Fruit fly (Drosophila melanogaster) whole organism, embryonic: ENCODE data around the gene Vps29.

ENCODE experiments used
- Asciz ChIP-seq: fragments of 200-800 bp; sonication (Bioruptor generic); optimal IDR thresholded peaks from 2 replicates; lab custom pipeline; 2017; ENCODE audit warnings: missing biosample characterization, mild to moderate bottlenecking, missing genetic modification characterization, missing genetic modification reagents
- Atf-2 ChIP-seq: fragments of 200-800 bp; sonication (Bioruptor generic); optimal IDR thresholded peaks from 2 replicates; lab custom pipeline; 2016; ENCODE audit warnings: missing biosample characterization, missing genetic modification characterization
- BEAF-32 ChIP-seq: fragments of 200-800 bp; sonication (Bioruptor generic); optimal IDR thresholded peaks from 3 replicates; lab custom pipeline; 2017; ENCODE audit warnings: missing biosample characterization, missing genetic modification characterization, mild to moderate bottlenecking, moderate library complexity, missing genetic modification reagents
- CG10462 ChIP-seq: fragments of 200-800 bp; sonication (Bioruptor generic); optimal IDR thresholded peaks from 2 replicates; lab custom pipeline; 2016; ENCODE audit warnings: missing biosample characterization, missing genetic modification characterization
- CG11247 ChIP-seq: fragments of 200-800 bp; sonication (Bioruptor generic); IDR thresholded peaks from 2 replicates; pipeline ENCODE4 v1.3.6; 2022; ENCODE audit warnings: missing biosample characterization, missing genetic modification characterization
- CG11560 ChIP-seq: fragments of 200-800 bp; sonication (Bioruptor generic); IDR thresholded peaks from 3 replicates; pipeline ENCODE4 v1.3.6; 2022; ENCODE audit warnings: missing biosample characterization, missing genetic modification characterization
- CG13624 ChIP-seq: fragments of 200-800 bp; sonication (Bioruptor generic); optimal IDR thresholded peaks from 2 replicates; lab custom pipeline; 2016; ENCODE audit warnings: missing biosample characterization, missing genetic modification characterization
- CG15514 ChIP-seq: fragments of 200-800 bp; sonication (Bioruptor generic); optimal IDR thresholded peaks from 3 replicates; lab custom pipeline; 2017; ENCODE audit warnings: missing biosample characterization, missing genetic modification characterization, mild to moderate bottlenecking, moderate library complexity, missing genetic modification reagents
- CG16779 ChIP-seq: fragments of 200-800 bp; sonication (Bioruptor generic); IDR thresholded peaks from 2 replicates; pipeline ENCODE4 v1.3.6; 2022; ENCODE audit warnings: missing biosample characterization, missing genetic modification characterization
- CG17328 ChIP-seq: fragments of 200-800 bp; sonication (Bioruptor generic); IDR thresholded peaks from 2 replicates; pipeline ENCODE4 v1.3.6; 2022; ENCODE audit warnings: missing biosample characterization, missing genetic modification characterization
- CG18476 ChIP-seq: fragments of 200-800 bp; sonication (Bioruptor generic); optimal IDR thresholded peaks from 2 replicates; lab custom pipeline; 2016; ENCODE audit warnings: missing biosample characterization, mild to moderate bottlenecking, missing genetic modification characterization
- CG4282 ChIP-seq: fragments of 200-800 bp; sonication (Bioruptor generic); optimal IDR thresholded peaks from 2 replicates; lab custom pipeline; 2016; ENCODE audit warnings: missing biosample characterization, missing genetic modification characterization
- CG7987 ChIP-seq: fragments of 200-800 bp; sonication (Bioruptor generic); optimal IDR thresholded peaks from 2 replicates; lab custom pipeline; 2018; ENCODE audit warnings: missing biosample characterization, mild to moderate bottlenecking, missing genetic modification characterization, moderate library complexity
- CG8089 ChIP-seq: fragments of 200-800 bp; sonication (Bioruptor generic); optimal IDR thresholded peaks from 3 replicates; lab custom pipeline; 2016; ENCODE audit warnings: missing biosample characterization, missing genetic modification characterization
- CG8765 ChIP-seq: fragments of 200-800 bp; sonication (Bioruptor generic); IDR thresholded peaks from 2 replicates; pipeline ENCODE4 v1.3.6; 2022; ENCODE audit warnings: missing biosample characterization, missing genetic modification characterization
- CG9215 ChIP-seq: fragments of 200-800 bp; sonication (Bioruptor generic); IDR thresholded peaks from 2 replicates; pipeline ENCODE4 v1.3.6; 2022; ENCODE audit warnings: missing biosample characterization, missing genetic modification characterization
- CHES-1-like ChIP-seq: fragments of 200-800 bp; sonication (Bioruptor generic); optimal IDR thresholded peaks from 2 replicates; lab custom pipeline; 2016; ENCODE audit warnings: missing biosample characterization, missing genetic modification characterization
- CkIIα-i1 ChIP-seq: fragments of 200-800 bp; sonication (Bioruptor generic); IDR thresholded peaks from 2 replicates; pipeline ENCODE4 v1.3.6; 2022; ENCODE audit warnings: missing biosample characterization, missing genetic modification characterization
- Dll ChIP-seq: fragments of 200-800 bp; sonication (Bioruptor generic); IDR thresholded peaks from 4 replicates; pipeline ENCODE4 v1.3.6; 2022; ENCODE audit warnings: missing biosample characterization, missing genetic modification characterization; ENCODE audit not compliant: partially characterized antibody
- Dp ChIP-seq: fragments of 200-800 bp; sonication (Bioruptor generic); optimal IDR thresholded peaks from 2 replicates; lab custom pipeline; 2018; ENCODE audit warnings: missing biosample characterization, mild to moderate bottlenecking, missing genetic modification characterization, moderate library complexity
- Eip74EF ChIP-seq, 2 experiments: fragments of 200-800 bp in 1 of 2; fragments of >200 bp in 1 of 2; sonication (Bioruptor generic) in 1 of 2; optimal IDR thresholded peaks; 2 replicates each; lab custom pipeline; 2017 to 2019; ENCODE audit warnings: missing biosample characterization in 2 of 2, missing genetic modification characterization in 2 of 2, mild to moderate bottlenecking in 1 of 2, moderate library complexity in 1 of 2
- Ets65A ChIP-seq: fragments of 200-800 bp; sonication (Bioruptor generic); peaks from one replicate; lab custom pipeline; 2016; ENCODE audit warnings: missing biosample characterization, missing genetic modification characterization
- Hr39 ChIP-seq: fragments of >200 bp; optimal IDR thresholded peaks from 2 replicates; lab custom pipeline; 2017
- Jarid2 ChIP-seq: fragments of 200-800 bp; sonication (Bioruptor generic); optimal IDR thresholded peaks from 3 replicates; lab custom pipeline; 2017; ENCODE audit warnings: mild to moderate bottlenecking, missing biosample characterization, missing genetic modification reagents, missing genetic modification characterization
- Lim3 ChIP-seq: fragments of 200-800 bp; sonication (Bioruptor generic); IDR thresholded peaks from 2 replicates; pipeline ENCODE4 v1.3.6; 2022; ENCODE audit warnings: missing biosample characterization, missing genetic modification characterization
- NFAT ChIP-seq: fragments of 200-800 bp; sonication (Bioruptor generic); IDR thresholded peaks from 2 replicates; pipeline ENCODE4 v1.3.6; 2022; ENCODE audit warnings: missing biosample characterization, missing genetic modification characterization
- Neu2 ChIP-seq: fragments of 200-800 bp; sonication (Bioruptor generic); optimal IDR thresholded peaks from 3 replicates; lab custom pipeline; 2016; ENCODE audit warnings: missing biosample characterization, missing genetic modification characterization, borderline replicate concordance
- Stat92E ChIP-seq, 3 experiments: fragments of >200 bp in 2 of 3; fragments of 200-800 bp in 1 of 3; sonication (Bioruptor generic) in 1 of 3; optimal IDR thresholded peaks; 2 replicates each; lab custom pipeline; 2017 to 2019; ENCODE audit warnings: missing biosample characterization in 3 of 3, missing genetic modification characterization in 3 of 3, mild to moderate bottlenecking in 1 of 3, moderate library complexity in 1 of 3
- Tbp ChIP-seq: fragments of >200 bp; optimal IDR thresholded peaks from 2 replicates; lab custom pipeline; 2018; ENCODE audit warnings: missing biosample characterization, missing genetic modification characterization
- ab ChIP-seq: fragments of 200-800 bp; sonication (Bioruptor generic); optimal IDR thresholded peaks from 2 replicates; lab custom pipeline; 2016; ENCODE audit warnings: missing biosample characterization, missing genetic modification characterization
- ash1 ChIP-seq: fragments of 200-800 bp; sonication (Bioruptor generic); optimal IDR thresholded peaks from 2 replicates; lab custom pipeline; 2018; ENCODE audit warnings: missing biosample characterization, mild to moderate bottlenecking, missing genetic modification characterization
- cg ChIP-seq: fragments of 200-800 bp; sonication (Bioruptor generic); optimal IDR thresholded peaks from 3 replicates; lab custom pipeline; 2019; ENCODE audit warnings: missing biosample characterization, mild to moderate bottlenecking, missing genetic modification characterization, moderate library complexity
- chinmo ChIP-seq: fragments of 200-800 bp; sonication (Bioruptor generic); IDR thresholded peaks from 4 replicates; pipeline ENCODE4 v1.3.6; 2022; ENCODE audit warnings: missing biosample characterization, missing genetic modification characterization; ENCODE audit not compliant: partially characterized antibody
- en ChIP-seq: fragments of 200-800 bp; sonication (Bioruptor generic); optimal IDR thresholded peaks from 2 replicates; lab custom pipeline; 2016; ENCODE audit warnings: missing biosample characterization, missing genetic modification characterization
- ewg ChIP-seq: fragments of 200-800 bp; sonication (Bioruptor generic); optimal IDR thresholded peaks from 3 replicates; lab custom pipeline; 2017; ENCODE audit warnings: mild to moderate bottlenecking, missing biosample characterization, missing genetic modification reagents, missing genetic modification characterization
- insv ChIP-seq, 2 experiments: fragments of 200-800 bp; sonication (Bioruptor generic); optimal IDR thresholded peaks; 3 replicates each; lab custom pipeline; 2016 to 2018; ENCODE audit warnings: missing biosample characterization in 2 of 2, missing genetic modification characterization in 2 of 2
- jigr1 ChIP-seq: fragments of 200-800 bp; sonication (Bioruptor generic); IDR thresholded peaks from 3 replicates; pipeline ENCODE4 v1.3.6; 2022; ENCODE audit warnings: missing biosample characterization, missing genetic modification characterization
- maf-S ChIP-seq: fragments of 200-800 bp; sonication (Bioruptor generic); optimal IDR thresholded peaks from 2 replicates; lab custom pipeline; 2016; ENCODE audit warnings: missing biosample characterization, missing genetic modification characterization
- mirr ChIP-seq: fragments of 200-800 bp; sonication (Bioruptor generic); optimal IDR thresholded peaks from 3 replicates; lab custom pipeline; 2018; ENCODE audit warnings: missing biosample characterization, mild to moderate bottlenecking, missing genetic modification characterization
- mld ChIP-seq: fragments of 200-800 bp; sonication (Bioruptor generic); IDR thresholded peaks from 3 replicates; pipeline ENCODE4 v1.3.6; 2022; ENCODE audit warnings: missing biosample characterization, missing genetic modification characterization; ENCODE audit not compliant: partially characterized antibody
- onecut ChIP-seq: fragments of 200-800 bp; sonication (Bioruptor generic); IDR thresholded peaks from 2 replicates; pipeline ENCODE4 v1.3.6; 2022; ENCODE audit warnings: missing biosample characterization, missing genetic modification characterization
- ranshi ChIP-seq: fragments of 200-800 bp; sonication (Bioruptor generic); IDR thresholded peaks from 2 replicates; pipeline ENCODE4 v1.3.6; 2022; ENCODE audit warnings: missing biosample characterization, missing genetic modification characterization
- rib ChIP-seq: fragments of 200-800 bp; sonication (Bioruptor generic); IDR thresholded peaks from 2 replicates; pipeline ENCODE4 v1.3.6; 2022; ENCODE audit warnings: missing biosample characterization, missing genetic modification characterization
- sc ChIP-seq, 3 experiments: fragments of >200 bp in 2 of 3; fragments of 200-800 bp in 1 of 3; sonication (Bioruptor generic) in 1 of 3; optimal IDR thresholded peaks; 2 replicates in 2 of 3; 3 replicates in 1 of 3; lab custom pipeline; 2017; ENCODE audit warnings: mild to moderate bottlenecking in 1 of 3, missing biosample characterization in 1 of 3, missing genetic modification characterization in 1 of 3, missing genetic modification reagents in 1 of 3
- sob ChIP-seq: fragments of 200-800 bp; sonication (Bioruptor generic); IDR thresholded peaks from 2 replicates; pipeline ENCODE4 v1.3.6; 2022; ENCODE audit warnings: missing biosample characterization, missing genetic modification characterization
- stwl ChIP-seq: fragments of 200-800 bp; sonication (Bioruptor generic); optimal IDR thresholded peaks from 3 replicates; lab custom pipeline; 2018; ENCODE audit warnings: missing biosample characterization, mild to moderate bottlenecking, missing genetic modification characterization, moderate library complexity
- trh ChIP-seq: fragments of 200-800 bp; sonication (Bioruptor generic); optimal IDR thresholded peaks from 2 replicates; lab custom pipeline; 2016; ENCODE audit warnings: missing biosample characterization, missing genetic modification characterization
- twi ChIP-seq: fragments of 200-800 bp; optimal IDR thresholded peaks from 2 replicates; lab custom pipeline; 2019; ENCODE audit warnings: missing biosample characterization, mild to moderate bottlenecking, missing genetic modification characterization, moderate library complexity
- z ChIP-seq: fragments of 200-800 bp; sonication (Bioruptor generic); IDR thresholded peaks from 3 replicates; pipeline ENCODE4 v1.3.6; 2022; ENCODE audit warnings: missing biosample characterization, missing genetic modification characterization
- zen ChIP-seq: fragments of 200-800 bp; sonication (Bioruptor generic); optimal IDR thresholded peaks from 3 replicates; lab custom pipeline; 2018; ENCODE audit warnings: missing biosample characterization, mild to moderate bottlenecking, missing genetic modification characterization, moderate library complexity

Gene Vps29

DNA sequence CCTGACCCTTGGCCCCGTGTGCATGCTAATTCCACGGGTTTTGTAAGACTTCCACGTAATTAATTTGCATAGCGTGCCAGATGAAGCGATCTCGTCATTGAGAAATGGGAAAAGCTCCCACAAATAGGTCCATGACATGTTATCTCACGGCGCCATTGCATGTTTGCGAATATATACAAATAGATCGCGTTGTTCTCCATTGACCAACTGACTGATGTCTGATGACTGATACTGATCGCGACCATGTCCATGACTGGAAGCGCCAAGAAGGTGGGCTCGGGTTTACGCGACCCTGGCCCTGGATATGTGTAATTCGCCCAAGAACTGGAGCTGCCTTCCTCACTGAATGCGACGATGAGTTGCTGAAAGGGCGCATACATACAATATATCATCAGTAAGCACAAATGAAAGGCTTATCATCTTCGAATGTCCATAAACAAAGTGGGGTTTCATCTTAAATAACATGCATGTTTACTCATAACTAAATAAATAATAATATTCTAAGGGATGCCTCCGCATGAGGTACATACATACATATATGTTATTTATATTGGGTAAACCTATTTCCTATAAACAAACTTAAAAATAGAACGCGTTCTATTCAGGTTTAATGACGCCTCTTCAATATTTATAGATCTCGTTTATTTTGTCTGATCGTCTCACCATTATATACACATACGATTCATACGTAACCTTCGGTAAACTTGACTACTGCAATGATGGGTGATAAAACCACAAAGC lies 27.3 kb upstream of the Vps29 start (continued):
- peak; percentile 75 for TF ChIP-seq Asciz (GFP tag; lab: Kevin White, UChicago)
- no peak for TF ChIP-seq ab (GFP tag; lab: Kevin White, UChicago)
- TF ChIP-seq trh: no peak
- TF ChIP-seq Lim3 (GFP tag; lab: Robert Waterston, UW): no peak
- no peak for TF ChIP-seq BEAF-32
- no peak for TF ChIP-seq rib (GFP tag; lab: Robert Waterston, UW)
- TF ChIP-seq CG11560 (tag; lab: Robert Waterston, UW): no peak
- TF ChIP-seq CG16779: no peak
- no peak for TF ChIP-seq CG10462 (GFP tag; lab: Kevin White, UChicago)
- TF ChIP-seq ranshi (GFP tag; lab: Robert Waterston, UW): no peak
- TF ChIP-seq CG18476 (GFP tag; lab: Kevin White, UChicago): peak; percentile 29
- TF ChIP-seq z: 0 out of 3 replicates have a peak, but pooled peaks have one; percentile 40
- TF ChIP-seq CG13624 (GFP tag; lab: Kevin White, UChicago): no peak
- TF ChIP-seq Ets65A (GFP tag; lab: Kevin White, UChicago): no peak
- no peak for TF ChIP-seq sob (GFP tag; lab: Robert Waterston, UW)
- TF ChIP-seq en (GFP tag; lab: Kevin White, UChicago): no peak
- TF ChIP-seq CG8765 (GFP tag; lab: Robert Waterston, UW): no peak
- no peak for TF ChIP-seq insv (GFP tag; optimal IDR thresholded peaks at IDR 0.05; lab: Kevin White, UChicago)
- TF ChIP-seq chinmo: no peak
- TF ChIP-seq Dp (GFP tag; lab: Kevin White, UChicago): no peak
- TF ChIP-seq mirr (GFP tag; lab: Kevin White, UChicago): no peak
- no peak for TF ChIP-seq Tbp (GFP tag; lab: Kevin White, UChicago)
- TF ChIP-seq NFAT: no peak
- TF ChIP-seq CG7987 (GFP tag; lab: Kevin White, UChicago): no peak
- TF ChIP-seq sc (optimal IDR thresholded peaks at IDR 0.05; lab: Kevin White, UChicago): no peak
- peak; percentile 64 for TF ChIP-seq sc (GFP tag; optimal IDR thresholded peaks at IDR 0.05; lab: Kevin White, UChicago)
- TF ChIP-seq maf-S (GFP tag; lab: Kevin White, UChicago): no peak
- no peak for TF ChIP-seq jigr1 (GFP tag; lab: Robert Waterston, UW)
- no peak for TF ChIP-seq CkIIα-i1 (GFP tag; lab: Robert Waterston, UW)
- no peak for TF ChIP-seq CG8089
- no peak for TF ChIP-seq Atf-2 (GFP tag; lab: Kevin White, UChicago)
- no peak for TF ChIP-seq Stat92E (GFP tag; optimal IDR thresholded peaks at IDR 0.05; lab: Kevin White, UChicago)
- no peak for TF ChIP-seq Neu2
- no peak for TF ChIP-seq CG4282 (GFP tag; lab: Kevin White, UChicago)
- no peak for TF ChIP-seq mld
- TF ChIP-seq onecut: no peak
- no peak for TF ChIP-seq ash1 (GFP tag; lab: Kevin White, UChicago)
- no peak for TF ChIP-seq Dll (GFP tag; lab: Robert Waterston, UW)
- TF ChIP-seq CG9215 (GFP tag; lab: Robert Waterston, UW): no peak
- TF ChIP-seq twi: no peak
- peak; percentile 4 for TF ChIP-seq Jarid2 (GFP tag; lab: Kevin White, UChicago)
- TF ChIP-seq CHES-1-like (GFP tag; lab: Kevin White, UChicago): no peak
- TF ChIP-seq CG15514 (GFP tag; lab: Kevin White, UChicago): no peak
- peak; percentile 24 for TF ChIP-seq ewg (GFP tag; lab: Kevin White, UChicago)
- peak in 1 of 2 experiments; percentile 74 for TF ChIP-seq Eip74EF (GFP tag; optimal IDR thresholded peaks at IDR 0.05; lab: Kevin White, UChicago)
- TF ChIP-seq CG17328: no peak
- no peak for TF ChIP-seq zen (tag; lab: Kevin White, UChicago)
- no peak for TF ChIP-seq Hr39 (lab: Kevin White, UChicago)
- TF ChIP-seq stwl: no peak
- no peak for TF ChIP-seq cg (GFP tag; lab: Kevin White, UChicago)
- TF ChIP-seq CG11247 (GFP tag; lab: Robert Waterston, UW): no peak
